Fruit fly (Drosophila melanogaster): ENCODE data around the gene sba.
A peak's percentile ranks its signal among the peaks of the same experiment; 100 is the strongest.

The sba gene

dm6 chr3R:23872606-23873192 lies 50.1 kb downstream of the sba start (continued):
- TF ChIP-seq CG6791 (GFP tag; IDR thresholded peaks at IDR 0.05; ENCODE audit: partially characterized antibody) (no peak), Elba2 (GFP tag; optimal IDR thresholded peaks at IDR 0.05) (no peak), Dll (GFP tag; IDR thresholded peaks at IDR 0.05; ENCODE audit: partially characterized antibody) (no peak), chn (GFP tag; optimal IDR thresholded peaks at IDR 0.05) (peak; percentile 13), CG16813 (GFP tag; IDR thresholded peaks at IDR 0.05; ENCODE audit: partially characterized antibody) (no peak), CG18599 (GFP tag; optimal IDR thresholded peaks at IDR 0.05) (no peak), CG4360 (GFP tag; IDR thresholded peaks at IDR 0.05) (0 out of 2 replicates have a peak, but pooled peaks have one; percentile 22), Bteb2 (GFP tag; optimal IDR thresholded peaks at IDR 0.05) (no peak), Poxn (GFP tag; IDR thresholded peaks at IDR 0.05) (no peak), rib (GFP tag; IDR thresholded peaks at IDR 0.05) (no peak), zfh1 (GFP tag; IDR thresholded peaks at IDR 0.05) (peak; percentile 51; the same call in 1 of the 3 replicates), ci (GFP tag; IDR thresholded peaks at IDR 0.05) (peak; percentile 27; the same call in 1 of the 3 replicates), CG8924 (tag; optimal IDR thresholded peaks at IDR 0.05) (peak; percentile 37), bigmax (GFP tag; optimal IDR thresholded peaks at IDR 0.05) (no peak), CG14710 (tag; optimal IDR thresholded peaks at IDR 0.05) (peak; percentile 36), CG4282 (GFP tag; optimal IDR thresholded peaks at IDR 0.05) (no peak), fd96Cb (tag; optimal IDR thresholded peaks at IDR 0.05) (peak; percentile 48), Six4 (GFP tag; optimal IDR thresholded peaks at IDR 0.05) (peak; percentile 23), ham (GFP tag; IDR thresholded peaks at IDR 0.05) (no peak), Sin3A (optimal IDR thresholded peaks at IDR 0.05) (no peak), B-H2 (GFP tag; optimal IDR thresholded peaks at IDR 0.05) (no peak), sim (GFP tag; IDR thresholded peaks at IDR 0.05) (no peak), Neu2 (GFP tag; optimal IDR thresholded peaks at IDR 0.05; ENCODE audit: borderline replicate concordance) (no peak), Abd-B (GFP tag; optimal IDR thresholded peaks at IDR 0.05) (peak; percentile 16), ara (GFP tag; IDR thresholded peaks at IDR 0.05) (peak; percentile 55), sc (optimal IDR thresholded peaks at IDR 0.05) (no peak), sc (GFP tag; optimal IDR thresholded peaks at IDR 0.05) (peak; percentile 37), CG14050 (GFP tag; IDR thresholded peaks at IDR 0.05) (no peak), grau (tag; optimal IDR thresholded peaks at IDR 0.05) (peak; percentile 35), CG4617 (GFP tag; optimal IDR thresholded peaks at IDR 0.05; ENCODE audit: borderline replicate concordance) (no peak), CG12769 (tag; optimal IDR thresholded peaks at IDR 0.05) (peak; percentile 22), nmo (GFP tag; optimal IDR thresholded peaks at IDR 0.05) (peak; percentile 65), CG13424 (tag; optimal IDR thresholded peaks at IDR 0.05) (peak; percentile 25), CHES-1-like (GFP tag; optimal IDR thresholded peaks at IDR 0.05) (no peak), CG10267 (tag; optimal IDR thresholded peaks at IDR 0.05) (peak; percentile 17), BEAF-32 (GFP tag; optimal IDR thresholded peaks at IDR 0.05) (no peak), grn (GFP tag; optimal IDR thresholded peaks at IDR 0.05) (peak; percentile 89), CG1602 (GFP tag; optimal IDR thresholded peaks at IDR 0.05) (peak; percentile 14), CG15696 (tag; optimal IDR thresholded peaks at IDR 0.05) (peak; percentile 6), CG4424 (GFP tag; optimal IDR thresholded peaks at IDR 0.05) (peak; percentile 31), Stat92E (GFP tag; optimal IDR thresholded peaks at IDR 0.05) (peak in 1 of 3 experiments; percentile 11), croc (GFP tag; conservative IDR thresholded peaks at IDR 0.05) (no peak), Blimp-1 (GFP tag; optimal IDR thresholded peaks at IDR 0.05) (peak; percentile 59), chif (GFP tag; optimal IDR thresholded peaks at IDR 0.05) (peak in 1 of 2 experiments; percentile 50), pfk (GFP tag; optimal IDR thresholded peaks at IDR 0.05) (no peak), jing (GFP tag; optimal IDR thresholded peaks at IDR 0.05) (no peak), ATbp (GFP tag; optimal IDR thresholded peaks at IDR 0.05) (peak; percentile 10), CrebB (tag; optimal IDR thresholded peaks at IDR 0.05) (no peak), CG8478 (optimal IDR thresholded peaks at IDR 0.05) (no peak), bsh (GFP tag; optimal IDR thresholded peaks at IDR 0.05) (peak in 1 of 2 experiments; percentile 66)

Measured in whole organism, embryonic.